Worm (Caenorhabditis elegans): Measurements from ENCODE around the gene irld-62.

ce11 chrV:15339363-15339762, 28.5 kb downstream of the irld-62 start, which contains the start of gene clec-228:
- TF ChIP-seq ama-1 (optimal IDR thresholded peaks at IDR 0.05) (no peak), ceh-36 (tag; optimal IDR thresholded peaks at IDR 0.05) (no peak), B0310.2 (tag; optimal IDR thresholded peaks at IDR 0.05) (no peak), flt-1 (GFP tag; IDR thresholded peaks at IDR 0.05) (no peak)
